Worm (Caenorhabditis elegans) whole organism, L2 larva: ENCODE measurements around the gene sma-4.

ENCODE experiments used
- C34F6.9 ChIP-seq: fragments of 150-350 bp; optimal IDR thresholded peaks from 2 replicates; lab custom pipeline; 2014; ENCODE audit warnings: missing biosample characterization, missing genetic modification characterization
- F13H6.1 ChIP-seq: sonication (generic microtip); optimal IDR thresholded peaks from 2 replicates; lab custom pipeline; 2016; ENCODE audit warnings: missing genetic modification characterization, missing compliant biosample characterization
- R02D3.7 ChIP-seq: fragments of 150-350 bp; optimal IDR thresholded peaks from 2 replicates; lab custom pipeline; 2014; ENCODE audit warnings: missing biosample characterization, missing genetic modification characterization
- Y55F3AM.14 ChIP-seq: fragments of 200-800 bp; sonication (Bioruptor generic); optimal IDR thresholded peaks from 2 replicates; lab custom pipeline; 2018; ENCODE audit warnings: mild to moderate bottlenecking, missing genetic modification characterization, missing compliant biosample characterization
- ZK546.5 ChIP-seq: sonication (generic microtip); optimal IDR thresholded peaks from 2 replicates; lab custom pipeline; 2017; ENCODE audit warnings: missing biosample characterization, missing genetic modification characterization
- aly-2 ChIP-seq: fragments of 150-350 bp; optimal IDR thresholded peaks from 2 replicates; lab custom pipeline; 2014; ENCODE audit warnings: missing biosample characterization, missing genetic modification characterization
- blmp-1 ChIP-seq: sonication (generic microtip); optimal IDR thresholded peaks from 2 replicates; lab custom pipeline; 2017; ENCODE audit warnings: missing genetic modification characterization, mild to moderate bottlenecking, missing compliant biosample characterization, antibody characterized with exemption, moderate library complexity; ENCODE audit not compliant: insufficient read depth
- ceh-16 ChIP-seq: fragments of 150-350 bp; optimal IDR thresholded peaks from 2 replicates; lab custom pipeline; 2014; ENCODE audit warnings: missing biosample characterization, missing genetic modification characterization
- ceh-82 ChIP-seq: fragments of 150-350 bp; optimal IDR thresholded peaks from 2 replicates; lab custom pipeline; 2014; ENCODE audit warnings: missing biosample characterization, missing genetic modification characterization
- crh-2 ChIP-seq: sonication (generic microtip); optimal IDR thresholded peaks from 2 replicates; lab custom pipeline; 2017; ENCODE audit warnings: missing biosample characterization, missing genetic modification characterization
- dmd-4 ChIP-seq: sonication (generic microtip); optimal IDR thresholded peaks from 2 replicates; lab custom pipeline; 2017; ENCODE audit warnings: missing biosample characterization, missing genetic modification characterization
- egl-27 ChIP-seq: sonication (generic microtip); optimal IDR thresholded peaks from 3 replicates; lab custom pipeline; 2017; ENCODE audit warnings: missing biosample characterization, missing genetic modification reagents, missing genetic modification characterization
- elt-1 ChIP-seq: fragments of 150-350 bp; optimal IDR thresholded peaks from 2 replicates; lab custom pipeline; 2014; ENCODE audit warnings: missing biosample characterization, missing genetic modification characterization
- elt-3 ChIP-seq: sonication (generic microtip); optimal IDR thresholded peaks from 2 replicates; lab custom pipeline; 2017; ENCODE audit warnings: missing biosample characterization, missing genetic modification characterization
- fos-1 ChIP-seq: fragments of 150-350 bp; optimal IDR thresholded peaks from 2 replicates; lab custom pipeline; 2014; ENCODE audit warnings: missing biosample characterization, missing genetic modification characterization
- gmeb-1 ChIP-seq: fragments of 150-350 bp; optimal IDR thresholded peaks from 2 replicates; lab custom pipeline; 2014; ENCODE audit warnings: missing biosample characterization, missing genetic modification characterization
- lin-11 ChIP-seq: fragments of 150-350 bp; sonication (generic microtip); optimal IDR thresholded peaks from 2 replicates; lab custom pipeline; 2014; ENCODE audit warnings: missing biosample characterization, missing genetic modification characterization, inconsistent platforms, mixed read lengths
- lin-13 ChIP-seq: fragments of 150-350 bp; optimal IDR thresholded peaks from 2 replicates; lab custom pipeline; 2014; ENCODE audit warnings: missing biosample characterization, missing genetic modification reagents, missing genetic modification characterization
- lsy-2 ChIP-seq, 2 experiments: fragments of 150-350 bp in 1 of 2; sonication (generic microtip) in 1 of 2; optimal IDR thresholded peaks; 2 replicates each; lab custom pipeline; 2014 to 2017; ENCODE audit warnings: missing biosample characterization in 2 of 2, missing genetic modification characterization in 2 of 2
- mab-5 ChIP-seq: fragments of 150-350 bp; optimal IDR thresholded peaks from 2 replicates; lab custom pipeline; 2014; ENCODE audit warnings: missing biosample characterization, missing genetic modification characterization
- mbf-1 ChIP-seq: sonication (generic microtip); optimal IDR thresholded peaks from 2 replicates; lab custom pipeline; 2017; ENCODE audit warnings: missing biosample characterization, missing genetic modification characterization
- mdl-1 ChIP-seq, 2 experiments: fragments of 150-350 bp in 1 of 2; sonication (generic microtip) in 1 of 2; optimal IDR thresholded peaks; 2 replicates each; lab custom pipeline; 2017; ENCODE audit warnings: missing biosample characterization in 2 of 2, missing genetic modification characterization in 2 of 2
- nhr-11 ChIP-seq: fragments of 150-350 bp; optimal IDR thresholded peaks from 2 replicates; lab custom pipeline; 2014; ENCODE audit warnings: missing biosample characterization, missing genetic modification characterization
- nhr-12 ChIP-seq: fragments of 150-350 bp; optimal IDR thresholded peaks from 2 replicates; lab custom pipeline; 2014; ENCODE audit warnings: missing biosample characterization, missing genetic modification characterization
- nhr-129 ChIP-seq: fragments of 150-350 bp; optimal IDR thresholded peaks from 2 replicates; lab custom pipeline; 2014; ENCODE audit warnings: missing biosample characterization, missing genetic modification characterization
- nhr-21 ChIP-seq: fragments of 150-350 bp; optimal IDR thresholded peaks from 2 replicates; lab custom pipeline; 2014; ENCODE audit warnings: missing biosample characterization, missing genetic modification characterization
- nhr-23 ChIP-seq: fragments of 150-350 bp; optimal IDR thresholded peaks from 2 replicates; lab custom pipeline; 2014; ENCODE audit warnings: missing biosample characterization, missing genetic modification reagents, missing genetic modification characterization
- nhr-237 ChIP-seq: fragments of 150-350 bp; optimal IDR thresholded peaks from 2 replicates; lab custom pipeline; 2014; ENCODE audit warnings: missing biosample characterization, missing genetic modification characterization
- nhr-25 ChIP-seq: fragments of 150-350 bp; sonication (generic microtip); optimal IDR thresholded peaks from 3 replicates; lab custom pipeline; 2014; ENCODE audit warnings: missing biosample characterization, missing genetic modification characterization
- nhr-77 ChIP-seq: fragments of 150-350 bp; optimal IDR thresholded peaks from 2 replicates; lab custom pipeline; 2014; ENCODE audit warnings: missing biosample characterization, missing genetic modification characterization
- peb-1 ChIP-seq: fragments of 150-350 bp; optimal IDR thresholded peaks from 2 replicates; lab custom pipeline; 2014; ENCODE audit warnings: missing biosample characterization, missing genetic modification characterization
- sem-4 ChIP-seq: fragments of 150-350 bp; optimal IDR thresholded peaks from 2 replicates; lab custom pipeline; 2014; ENCODE audit warnings: missing biosample characterization, missing genetic modification reagents, missing genetic modification characterization
- skn-1 ChIP-seq: sonication (generic microtip); optimal IDR thresholded peaks from 2 replicates; lab custom pipeline; 2017; ENCODE audit warnings: missing biosample characterization, missing genetic modification characterization
- sma-3 ChIP-seq: sonication (generic microtip); optimal IDR thresholded peaks from 2 replicates; lab custom pipeline; 2016; ENCODE audit warnings: missing genetic modification reagents, missing genetic modification characterization, missing compliant biosample characterization
- sma-9 ChIP-seq, 2 experiments: fragments of 150-350 bp in 1 of 2; sonication (generic microtip) in 1 of 2; optimal IDR thresholded peaks; 2 replicates each; lab custom pipeline; 2014 to 2016; ENCODE audit warnings: missing genetic modification characterization in 2 of 2, mild to moderate bottlenecking in 1 of 2, missing biosample characterization in 1 of 2, missing compliant biosample characterization in 1 of 2, missing genetic modification reagents in 1 of 2, moderate library complexity in 1 of 2
- snpc-4 ChIP-seq: fragments of 150-350 bp; optimal IDR thresholded peaks from 2 replicates; lab custom pipeline; 2014; ENCODE audit warnings: missing biosample characterization, missing genetic modification characterization
- unc-39 ChIP-seq: fragments of 150-350 bp; optimal IDR thresholded peaks from 2 replicates; lab custom pipeline; 2014; ENCODE audit warnings: missing biosample characterization, missing genetic modification characterization
- unc-55 ChIP-seq: fragments of 150-350 bp; sonication (generic microtip); optimal IDR thresholded peaks from 3 replicates; lab custom pipeline; 2014; ENCODE audit warnings: missing biosample characterization, missing genetic modification reagents, missing genetic modification characterization
- unc-62 ChIP-seq: fragments of 150-350 bp; optimal IDR thresholded peaks from 2 replicates; lab custom pipeline; 2014; ENCODE audit warnings: missing biosample characterization, missing genetic modification reagents, missing genetic modification characterization
- zag-1 ChIP-seq: fragments of 150-350 bp; optimal IDR thresholded peaks from 2 replicates; lab custom pipeline; 2014; ENCODE audit warnings: missing biosample characterization, missing genetic modification characterization
- ztf-1 ChIP-seq: fragments of 200-800 bp; sonication (Bioruptor generic); conservative IDR thresholded peaks from 2 replicates; pipeline ENCODE4 v1.3.6; 2022; ENCODE audit warnings: missing genetic modification characterization, missing compliant biosample characterization
- ztf-11 ChIP-seq: sonication (generic microtip); optimal IDR thresholded peaks from 2 replicates; lab custom pipeline; 2017; ENCODE audit warnings: missing biosample characterization, missing genetic modification characterization
- ztf-4 ChIP-seq: fragments of 150-350 bp; optimal IDR thresholded peaks from 2 replicates; lab custom pipeline; 2014; ENCODE audit warnings: missing biosample characterization, missing genetic modification characterization

sma-4 gene

DNA sequence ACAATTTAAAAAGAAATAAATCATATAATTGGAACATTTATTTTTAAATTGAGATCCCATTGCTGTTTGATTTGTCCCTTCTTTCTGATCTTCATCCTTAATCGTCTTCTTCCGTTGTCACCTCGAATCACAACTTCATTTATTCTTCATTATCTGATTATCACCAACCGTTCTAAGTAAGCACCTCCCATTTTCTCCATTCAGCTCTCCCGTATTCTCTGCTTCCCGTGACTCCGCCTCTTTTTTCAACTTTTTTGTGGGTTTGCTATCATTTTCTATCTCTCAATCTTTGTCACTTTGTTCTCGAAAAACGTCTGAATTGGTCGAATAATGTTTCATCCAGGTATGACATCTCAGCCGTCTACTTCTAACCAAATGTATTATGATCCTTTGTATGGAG is at the start of gene sma-4:
Gene sma-4, plus strand, starts transcription at position 301 of the 400 bp plus-strand sequence.
- TF ChIP-seq nhr-23 (tag; lab: Kevin White, UChicago) (no peak), R02D3.7 (tag; lab: Kevin White, UChicago) (no peak), Y55F3AM.14 (GFP tag; lab: Kevin White, UChicago) (no peak), ceh-82 (tag; lab: Kevin White, UChicago) (no peak), egl-27 (tag; lab: Kevin White, UChicago) (no peak), lin-13 (GFP tag; lab: Kevin White, UChicago) (no peak), nhr-12 (tag; lab: Kevin White, UChicago) (no peak), sem-4 (tag; lab: Kevin White, UChicago) (no peak), ztf-11 (no peak), dmd-4 (tag; lab: Kevin White, UChicago) (no peak), aly-2 (no peak), skn-1 (no peak), mbf-1 (tag; lab: Kevin White, UChicago) (no peak), nhr-237 (no peak), unc-39 (tag; lab: Kevin White, UChicago) (no peak), mdl-1 (tag; optimal IDR thresholded peaks at IDR 0.05; lab: Kevin White, UChicago) (no peak), unc-62 (GFP tag; lab: Kevin White, UChicago) (no peak), ceh-16 (tag; lab: Kevin White, UChicago) (no peak), gmeb-1 (tag; lab: Kevin White, UChicago) (no peak), nhr-11 (no peak)

DNA sequence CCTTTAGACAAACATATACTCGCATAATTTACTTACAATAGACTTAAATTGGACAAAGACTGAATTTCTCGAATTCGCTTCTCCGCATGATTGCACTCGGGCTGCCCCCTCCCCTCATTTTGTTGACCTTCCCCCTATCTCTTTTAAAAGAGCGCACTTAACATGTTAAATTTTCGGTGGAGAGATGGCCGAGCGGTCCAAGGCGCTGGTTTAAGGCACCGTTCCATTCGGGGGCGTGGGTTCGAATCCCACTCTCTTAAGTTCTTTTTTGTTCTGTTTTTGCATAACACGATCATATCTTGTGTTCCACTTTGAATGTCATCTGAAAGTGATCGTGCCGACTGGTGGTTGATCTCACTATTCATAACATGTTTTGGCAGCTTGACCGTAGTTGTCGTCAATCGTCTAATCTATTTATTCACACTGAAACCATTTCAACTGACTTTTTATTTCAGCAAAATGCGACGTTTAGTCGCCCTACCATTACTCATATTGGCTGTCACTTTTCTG is 46.3 kb upstream of the sma-4 start, which contains the start of gene cutl-23:
Gene cutl-23, plus strand, starts transcription at position 460 of the 510 bp plus-strand sequence.
- TF ChIP-seq lin-11 (tag; lab: Kevin White, UChicago) (no peak), nhr-11 (no peak), F13H6.1 (tag; lab: Kevin White, UChicago) (peak; percentile 21), mbf-1 (tag; lab: Kevin White, UChicago) (no peak), crh-2 (tag; lab: Kevin White, UChicago) (no peak), sma-9 (GFP tag; optimal IDR thresholded peaks at IDR 0.05; lab: Kevin White, UChicago) (peak; percentile 25), sma-9 (tag; optimal IDR thresholded peaks at IDR 0.05; lab: Kevin White, UChicago) (no peak), sma-3 (peak; percentile 12), lin-13 (GFP tag; lab: Kevin White, UChicago) (no peak), mdl-1 (tag; optimal IDR thresholded peaks at IDR 0.05; lab: Kevin White, UChicago) (no peak), lsy-2 (tag; optimal IDR thresholded peaks at IDR 0.05; lab: Kevin White, UChicago) (no peak), ceh-16 (tag; lab: Kevin White, UChicago) (no peak), mab-5 (tag; lab: Kevin White, UChicago) (no peak)

DNA sequence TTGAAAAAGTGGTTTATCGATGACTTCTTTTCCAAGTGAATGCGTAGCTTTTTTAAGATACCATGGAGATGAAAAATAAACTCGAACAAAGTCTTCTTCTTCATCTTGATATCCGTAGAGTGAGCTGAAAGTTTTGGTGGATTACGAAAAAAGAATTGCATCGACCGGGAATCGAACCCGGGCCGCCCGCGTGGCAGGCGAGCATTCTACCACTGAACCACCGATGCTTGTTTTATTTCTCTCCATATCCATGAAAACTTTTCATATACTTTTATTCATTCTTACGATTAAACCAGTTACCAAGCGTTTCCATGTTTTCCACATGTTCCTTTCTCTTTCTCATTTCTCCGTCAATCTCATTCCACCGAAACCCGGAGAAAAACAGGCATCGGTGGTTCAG is 34.0 kb upstream of the sma-4 start:
- TF ChIP-seq elt-1 (no peak), skn-1 (no peak), ZK546.5 (tag; lab: Kevin White, UChicago) (no peak), F13H6.1 (tag; lab: Kevin White, UChicago) (no peak), aly-2 (no peak), ztf-11 (no peak)
- TF ChIP-seq, all 48 proteins: peak for 0

DNA sequence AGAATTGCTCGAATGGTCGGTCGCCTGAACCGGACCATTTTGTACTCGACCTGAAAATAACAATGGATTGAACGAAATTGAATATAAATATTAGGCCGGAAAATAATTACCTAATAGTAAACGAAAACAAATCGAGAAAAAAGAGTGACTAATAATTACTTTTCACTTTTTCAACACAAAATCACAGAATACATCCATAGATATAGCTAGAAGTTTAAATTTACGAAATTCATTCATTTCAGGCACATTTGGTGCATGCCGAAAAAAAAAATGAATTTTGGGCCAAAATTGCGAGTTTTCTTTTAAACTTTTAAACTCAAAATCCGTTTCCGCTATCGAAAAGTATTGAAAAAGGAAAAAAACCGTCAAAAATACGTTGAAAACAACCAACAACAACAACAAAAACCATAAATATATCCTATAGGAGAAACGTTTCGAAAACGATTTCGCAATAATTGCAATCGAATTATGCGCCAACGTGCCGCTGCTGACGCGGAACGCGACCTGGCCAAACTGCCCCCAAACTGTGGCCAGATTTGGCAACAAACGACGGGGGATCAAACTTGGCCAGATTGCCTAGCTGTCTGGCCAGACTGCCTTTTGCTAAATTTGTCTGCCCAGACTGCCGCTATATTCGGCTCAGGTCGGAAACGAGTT is 30.6 kb upstream of the sma-4 start, which contains the start of gene Y37B11A.3:
Gene Y37B11A.3, minus strand, starts transcription at position 51 of the 657 bp plus-strand sequence.
- TF ChIP-seq nhr-77 (tag; lab: Kevin White, UChicago) (no peak), ztf-4 (tag; lab: Kevin White, UChicago) (peak; percentile 46), sem-4 (tag; lab: Kevin White, UChicago) (peak; percentile 58), sma-9 (GFP tag; optimal IDR thresholded peaks at IDR 0.05; lab: Kevin White, UChicago) (peak; percentile 81), sma-9 (tag; optimal IDR thresholded peaks at IDR 0.05; lab: Kevin White, UChicago) (no peak), F13H6.1 (tag; lab: Kevin White, UChicago) (peak; percentile 61), nhr-237 (no peak), crh-2 (tag; lab: Kevin White, UChicago) (peak; percentile 63), nhr-25 (tag; lab: Kevin White, UChicago) (peak; percentile 76), ztf-11 (no peak), egl-27 (tag; lab: Kevin White, UChicago) (peak; percentile 27), mdl-1 (tag; optimal IDR thresholded peaks at IDR 0.05; lab: Kevin White, UChicago) (no peak), nhr-21 (tag; lab: Kevin White, UChicago) (peak; percentile 55), snpc-4 (peak; percentile 15), R02D3.7 (tag; lab: Kevin White, UChicago) (peak; percentile 35), fos-1 (tag; lab: Kevin White, UChicago) (peak; percentile 19), ZK546.5 (tag; lab: Kevin White, UChicago) (no peak), ztf-1 (GFP tag; lab: Robert Waterston, UW) (no peak), nhr-129 (peak; percentile 71), peb-1 (tag; lab: Kevin White, UChicago) (no peak), unc-55 (peak; percentile 82), zag-1 (tag; lab: Kevin White, UChicago) (peak; percentile 23), elt-3 (no peak), gmeb-1 (tag; lab: Kevin White, UChicago) (peak; percentile 84), blmp-1 (tag; lab: Kevin White, UChicago) (peak; percentile 19), unc-39 (tag; lab: Kevin White, UChicago) (no peak), ceh-82 (tag; lab: Kevin White, UChicago) (peak; percentile 7), lin-11 (tag; lab: Kevin White, UChicago) (peak; percentile 71), C34F6.9 (tag; lab: Kevin White, UChicago) (peak; percentile 84), lin-13 (GFP tag; lab: Kevin White, UChicago) (peak; percentile 67), mab-5 (tag; lab: Kevin White, UChicago) (peak; percentile 33)
